Fruit fly (Drosophila melanogaster) whole organism, embryonic: ENCODE results near the gene neb.

Experiments used
- Abd-B ChIP-seq: fragments of 200-800 bp; sonication (Bioruptor generic); optimal IDR thresholded peaks from 2 replicates; lab custom pipeline; 2018; ENCODE audit warnings: missing biosample characterization, mild to moderate bottlenecking, missing genetic modification characterization, moderate library complexity
- CG10366 ChIP-seq: fragments of 200-800 bp; sonication (Bioruptor generic); IDR thresholded peaks from 2 replicates; pipeline ENCODE4 v1.3.6; 2022; ENCODE audit warnings: missing biosample characterization, missing genetic modification characterization
- CG11504 ChIP-seq: fragments of 200-800 bp; sonication (Bioruptor generic); optimal IDR thresholded peaks from 3 replicates; lab custom pipeline; 2019; ENCODE audit warnings: missing biosample characterization, mild to moderate bottlenecking, missing genetic modification characterization, moderate library complexity
- CG13287 ChIP-seq: fragments of 200-800 bp; sonication (Bioruptor generic); IDR thresholded peaks from 2 replicates; pipeline ENCODE4 v1.3.6; 2022; ENCODE audit warnings: missing biosample characterization, missing genetic modification characterization; ENCODE audit not compliant: partially characterized antibody
- CG13296 ChIP-seq: fragments of 200-800 bp; sonication (Bioruptor generic); optimal IDR thresholded peaks from 3 replicates; lab custom pipeline; 2018; ENCODE audit warnings: missing biosample characterization, mild to moderate bottlenecking, missing genetic modification characterization
- CG16863 ChIP-seq: fragments of 200-800 bp; sonication (Bioruptor generic); optimal IDR thresholded peaks from 3 replicates; lab custom pipeline; 2016; ENCODE audit warnings: missing biosample characterization, missing genetic modification characterization
- CG1792 ChIP-seq: fragments of 200-800 bp; sonication (Bioruptor generic); optimal IDR thresholded peaks from 2 replicates; lab custom pipeline; 2016; ENCODE audit warnings: missing biosample characterization, missing genetic modification characterization
- CG18011 ChIP-seq: fragments of 200-800 bp; sonication (Bioruptor generic); optimal IDR thresholded peaks from 2 replicates; lab custom pipeline; 2017; ENCODE audit warnings: missing biosample characterization, missing genetic modification characterization, mild to moderate bottlenecking, moderate library complexity, missing genotype
- CG2889 ChIP-seq: fragments of 200-800 bp; sonication (Bioruptor generic); IDR thresholded peaks from 3 replicates; pipeline ENCODE4 v1.3.6; 2022; ENCODE audit warnings: missing biosample characterization, missing genetic modification characterization
- CG31365 ChIP-seq: fragments of 200-800 bp; sonication (Bioruptor generic); optimal IDR thresholded peaks from 2 replicates; lab custom pipeline; 2018; ENCODE audit warnings: missing biosample characterization, mild to moderate bottlenecking, missing genetic modification characterization
- CG5245 ChIP-seq: fragments of 200-800 bp; sonication (Bioruptor generic); optimal IDR thresholded peaks from 3 replicates; lab custom pipeline; 2016; ENCODE audit warnings: missing biosample characterization, missing genetic modification characterization
- CG7357 ChIP-seq: fragments of 200-800 bp; sonication (Bioruptor generic); IDR thresholded peaks from 3 replicates; pipeline ENCODE4 v1.3.6; 2022; ENCODE audit warnings: missing biosample characterization, missing genetic modification characterization
- CG7963 ChIP-seq: fragments of 200-800 bp; sonication (Bioruptor generic); IDR thresholded peaks from 3 replicates; pipeline ENCODE4 v1.3.6; 2022; ENCODE audit warnings: missing biosample characterization, missing genetic modification characterization; ENCODE audit not compliant: partially characterized antibody
- CG7987 ChIP-seq: fragments of 200-800 bp; sonication (Bioruptor generic); optimal IDR thresholded peaks from 2 replicates; lab custom pipeline; 2018; ENCODE audit warnings: missing biosample characterization, mild to moderate bottlenecking, missing genetic modification characterization, moderate library complexity
- CG8290 ChIP-seq, 3 experiments: fragments of 200-800 bp; sonication (Bioruptor generic); optimal IDR thresholded peaks; 2 replicates each; lab custom pipeline; 2016 to 2019; ENCODE audit warnings: missing biosample characterization in 3 of 3, missing genetic modification characterization in 3 of 3, mild to moderate bottlenecking in 2 of 3, moderate library complexity in 1 of 3
- CG8478 ChIP-seq: fragments of >200 bp; optimal IDR thresholded peaks from 2 replicates; lab custom pipeline; 2018
- HLHmδ ChIP-seq: fragments of 200-800 bp; sonication (Bioruptor generic); optimal IDR thresholded peaks from 2 replicates; lab custom pipeline; 2018; ENCODE audit warnings: missing biosample characterization, mild to moderate bottlenecking, missing genetic modification characterization, moderate library complexity
- HmgZ ChIP-seq: fragments of 200-800 bp; sonication (Bioruptor generic); optimal IDR thresholded peaks from 2 replicates; lab custom pipeline; 2018; ENCODE audit warnings: missing biosample characterization, mild to moderate bottlenecking, missing genetic modification characterization
- Mrtf ChIP-seq: fragments of 200-800 bp; sonication (Bioruptor generic); IDR thresholded peaks from 3 replicates; pipeline ENCODE4 v1.3.6; 2022; ENCODE audit warnings: missing biosample characterization, missing genetic modification characterization
- Neu2 ChIP-seq: fragments of 200-800 bp; sonication (Bioruptor generic); optimal IDR thresholded peaks from 3 replicates; lab custom pipeline; 2016; ENCODE audit warnings: missing biosample characterization, missing genetic modification characterization, borderline replicate concordance
- Side ChIP-seq: fragments of 200-800 bp; sonication (Bioruptor generic); optimal IDR thresholded peaks from 2 replicates; lab custom pipeline; 2016; ENCODE audit warnings: missing biosample characterization, missing genetic modification characterization
- Sin3A ChIP-seq: fragments of >200 bp; optimal IDR thresholded peaks from 2 replicates; lab custom pipeline; 2018
- Sox100B ChIP-seq: fragments of 200-800 bp; sonication (Bioruptor generic); optimal IDR thresholded peaks from 3 replicates; lab custom pipeline; 2018; ENCODE audit warnings: missing biosample characterization, mild to moderate bottlenecking, missing genetic modification characterization
- Ssrp ChIP-seq: fragments of 200-800 bp; sonication (Bioruptor generic); optimal IDR thresholded peaks from 2 replicates; lab custom pipeline; 2018; ENCODE audit warnings: missing biosample characterization, mild to moderate bottlenecking, missing genetic modification characterization, moderate library complexity
- Tbp ChIP-seq: fragments of >200 bp; optimal IDR thresholded peaks from 2 replicates; lab custom pipeline; 2018; ENCODE audit warnings: missing biosample characterization, missing genetic modification characterization
- Xbp1 ChIP-seq: fragments of 200-800 bp; sonication (Bioruptor generic); optimal IDR thresholded peaks from 3 replicates; lab custom pipeline; 2016; ENCODE audit warnings: missing biosample characterization, mild to moderate bottlenecking, missing genetic modification characterization
- ab ChIP-seq: fragments of 200-800 bp; sonication (Bioruptor generic); optimal IDR thresholded peaks from 2 replicates; lab custom pipeline; 2016; ENCODE audit warnings: missing biosample characterization, missing genetic modification characterization
- ase ChIP-seq: fragments of 200-800 bp; sonication (Bioruptor generic); IDR thresholded peaks from 3 replicates; pipeline ENCODE4 v1.3.6; 2022; ENCODE audit warnings: missing biosample characterization, missing genetic modification characterization
- az2 ChIP-seq: fragments of 200-800 bp; sonication (Bioruptor generic); optimal IDR thresholded peaks from 3 replicates; lab custom pipeline; 2016; ENCODE audit warnings: missing biosample characterization, missing genetic modification characterization
- btn ChIP-seq: fragments of 200-800 bp; sonication (Bioruptor generic); optimal IDR thresholded peaks from 2 replicates; lab custom pipeline; 2016; ENCODE audit warnings: missing biosample characterization, missing genetic modification characterization
- chinmo ChIP-seq: fragments of 200-800 bp; sonication (Bioruptor generic); IDR thresholded peaks from 4 replicates; pipeline ENCODE4 v1.3.6; 2022; ENCODE audit warnings: missing biosample characterization, missing genetic modification characterization; ENCODE audit not compliant: partially characterized antibody
- corto ChIP-seq: fragments of 200-800 bp; sonication (Bioruptor generic); optimal IDR thresholded peaks from 2 replicates; lab custom pipeline; 2016; ENCODE audit warnings: missing biosample characterization, mild to moderate bottlenecking, missing genetic modification characterization, moderate library complexity
- dmrt99B ChIP-seq: fragments of 200-800 bp; sonication (Bioruptor generic); optimal IDR thresholded peaks from 2 replicates; lab custom pipeline; 2018; ENCODE audit warnings: missing biosample characterization, mild to moderate bottlenecking, missing genetic modification characterization, moderate library complexity
- gcm2 ChIP-seq: fragments of 200-800 bp; sonication (Bioruptor generic); optimal IDR thresholded peaks from 2 replicates; lab custom pipeline; 2016; ENCODE audit warnings: missing biosample characterization, missing genetic modification characterization
- hbn ChIP-seq: fragments of 200-800 bp; sonication (Bioruptor generic); IDR thresholded peaks from 2 replicates; pipeline ENCODE4 v1.3.6; 2022; ENCODE audit warnings: missing biosample characterization, missing genetic modification characterization; ENCODE audit not compliant: partially characterized antibody
- jumu ChIP-seq: fragments of 200-800 bp; sonication (Bioruptor generic); optimal IDR thresholded peaks from 3 replicates; lab custom pipeline; 2016; ENCODE audit warnings: missing biosample characterization, missing genetic modification characterization
- lab ChIP-seq: fragments of 200-800 bp; sonication (Bioruptor generic); optimal IDR thresholded peaks from 3 replicates; lab custom pipeline; 2017; ENCODE audit warnings: missing biosample characterization, missing genetic modification characterization, mild to moderate bottlenecking, moderate library complexity, missing genetic modification reagents
- lbe ChIP-seq: fragments of 200-800 bp; sonication (Bioruptor generic); optimal IDR thresholded peaks from 2 replicates; lab custom pipeline; 2016; ENCODE audit warnings: missing biosample characterization, mild to moderate bottlenecking, missing genetic modification characterization
- mirr ChIP-seq: fragments of 200-800 bp; sonication (Bioruptor generic); optimal IDR thresholded peaks from 3 replicates; lab custom pipeline; 2018; ENCODE audit warnings: missing biosample characterization, mild to moderate bottlenecking, missing genetic modification characterization
- nau ChIP-seq: fragments of 200-800 bp; sonication (Bioruptor generic); optimal IDR thresholded peaks from 3 replicates; lab custom pipeline; 2017; ENCODE audit warnings: missing biosample characterization, mild to moderate bottlenecking, missing genetic modification characterization, missing genetic modification reagents
- nerfin-2 ChIP-seq: fragments of 200-800 bp; sonication (Bioruptor generic); IDR thresholded peaks from 2 replicates; pipeline ENCODE4 v1.3.6; 2022; ENCODE audit warnings: missing biosample characterization, missing genetic modification characterization; ENCODE audit not compliant: partially characterized antibody
- nmo ChIP-seq: fragments of 200-800 bp; sonication (Bioruptor generic); optimal IDR thresholded peaks from 2 replicates; lab custom pipeline; 2018; ENCODE audit warnings: missing biosample characterization, mild to moderate bottlenecking, missing genetic modification characterization, moderate library complexity
- pzg ChIP-seq: fragments of 200-800 bp; sonication (Bioruptor generic); optimal IDR thresholded peaks from 3 replicates; lab custom pipeline; 2018; ENCODE audit warnings: missing biosample characterization, mild to moderate bottlenecking, missing genetic modification characterization, moderate library complexity
- run ChIP-seq: fragments of 200-800 bp; sonication (Bioruptor generic); optimal IDR thresholded peaks from 3 replicates; lab custom pipeline; 2018; ENCODE audit warnings: missing biosample characterization, mild to moderate bottlenecking, missing genetic modification characterization
- seq ChIP-seq: fragments of 200-800 bp; sonication (Bioruptor generic); IDR thresholded peaks from 2 replicates; pipeline ENCODE4 v1.3.6; 2022; ENCODE audit warnings: missing biosample characterization, missing genetic modification characterization
- so ChIP-seq: fragments of 200-800 bp; sonication (Bioruptor generic); IDR thresholded peaks from 3 replicates; pipeline ENCODE4 v1.3.6; 2022; ENCODE audit warnings: missing biosample characterization, missing genetic modification characterization
- tin ChIP-seq: fragments of 200-800 bp; sonication (Bioruptor generic); optimal IDR thresholded peaks from 3 replicates; lab custom pipeline; 2016; ENCODE audit warnings: missing biosample characterization, missing genetic modification characterization
- tna ChIP-seq: fragments of 200-800 bp; sonication (Bioruptor generic); IDR thresholded peaks from 2 replicates; pipeline ENCODE4 v1.3.6; 2022; ENCODE audit warnings: missing biosample characterization, missing genetic modification characterization; ENCODE audit not compliant: partially characterized antibody
- zfh1 ChIP-seq: fragments of 200-800 bp; sonication (Bioruptor generic); IDR thresholded peaks from 3 replicates; pipeline ENCODE4 v1.3.6; 2022; ENCODE audit warnings: missing biosample characterization, missing genetic modification characterization
- zfh2 ChIP-seq: fragments of 200-800 bp; sonication (Bioruptor generic); optimal IDR thresholded peaks from 2 replicates; lab custom pipeline; 2016; ENCODE audit warnings: missing biosample characterization, missing genetic modification characterization

neb gene

dm6 chr2L:20061018-20061657 lies 14.4 kb upstream of the neb start, which contains the start of the genes barr and lok (continued):
- no peak for TF ChIP-seq nerfin-2
- no peak for TF ChIP-seq CG8478 (lab: Kevin White, UChicago)
- TF ChIP-seq ase (GFP tag; lab: Robert Waterston, UW): no peak
- TF ChIP-seq CG7987 (GFP tag; lab: Kevin White, UChicago): no peak
- no peak for TF ChIP-seq mirr (GFP tag; lab: Kevin White, UChicago)
- TF ChIP-seq gcm2: no peak
- no peak for TF ChIP-seq seq (GFP tag; lab: Robert Waterston, UW)
- no peak for TF ChIP-seq HLHmδ
- 0 out of 3 replicates have a peak, but pooled peaks have one; percentile 36 for TF ChIP-seq CG7357
- no peak for TF ChIP-seq corto
- peak; percentile 2 for TF ChIP-seq Side (GFP tag; lab: Kevin White, UChicago)
- no peak for TF ChIP-seq CG1792 (GFP tag; lab: Kevin White, UChicago)
- TF ChIP-seq Abd-B: peak; percentile 71
- TF ChIP-seq run (tag; lab: Kevin White, UChicago): no peak
- peak; percentile 68 for TF ChIP-seq CG11504
- TF ChIP-seq nmo (GFP tag; lab: Kevin White, UChicago): peak; percentile 76
- TF ChIP-seq dmrt99B (tag; lab: Kevin White, UChicago): no peak
- TF ChIP-seq zfh1 (GFP tag; lab: Robert Waterston, UW): peak; percentile 28; the same call in 1 of the 3 replicates
- TF ChIP-seq az2 (GFP tag; lab: Kevin White, UChicago): peak; percentile 59
- no peak for TF ChIP-seq CG31365 (tag; lab: Kevin White, UChicago)
- TF ChIP-seq ab: no peak
- peak; percentile 63 for TF ChIP-seq jumu
- TF ChIP-seq lab (GFP tag; lab: Kevin White, UChicago): no peak
- TF ChIP-seq lbe (GFP tag; lab: Kevin White, UChicago): no peak
- no peak for TF ChIP-seq CG10366
- no peak for TF ChIP-seq CG2889 (GFP tag; lab: Robert Waterston, UW)
- TF ChIP-seq tna (GFP tag; lab: Robert Waterston, UW): no peak
- no peak for TF ChIP-seq chinmo
- TF ChIP-seq tin (GFP tag; lab: Kevin White, UChicago): peak; percentile 53
- TF ChIP-seq CG7963: no peak
- peak; percentile 6 for TF ChIP-seq CG5245 (GFP tag; lab: Kevin White, UChicago)
- no peak for TF ChIP-seq so (GFP tag; lab: Robert Waterston, UW)
- no peak for TF ChIP-seq HmgZ
- TF ChIP-seq Xbp1 (GFP tag; lab: Kevin White, UChicago): peak; percentile 63
- peak; percentile 42 for TF ChIP-seq CG16863 (GFP tag; lab: Kevin White, UChicago)
- peak; percentile 76 for TF ChIP-seq Sin3A (lab: Kevin White, UChicago)
- no peak for TF ChIP-seq hbn (GFP tag; lab: Robert Waterston, UW)
- TF ChIP-seq Mrtf (GFP tag; lab: Robert Waterston, UW): no peak
- no peak for TF ChIP-seq CG13296 (GFP tag; lab: Kevin White, UChicago)
- TF ChIP-seq Neu2 (GFP tag; lab: Kevin White, UChicago): peak; percentile 1
- TF ChIP-seq Ssrp: peak; percentile 49
- no peak for TF ChIP-seq nau (GFP tag; lab: Kevin White, UChicago)
- TF ChIP-seq CG13287 (GFP tag; lab: Robert Waterston, UW): no peak
- peak; percentile 57 for TF ChIP-seq CG8290 (GFP tag; optimal IDR thresholded peaks at IDR 0.05; lab: Kevin White, UChicago)
- TF ChIP-seq CG8290 (tag; optimal IDR thresholded peaks at IDR 0.05; lab: Kevin White, UChicago): peak in 1 of 2 experiments; percentile 33
- TF ChIP-seq CG18011 (GFP tag; lab: Kevin White, UChicago): peak; percentile 15
- TF ChIP-seq btn: no peak
- no peak for TF ChIP-seq Tbp (GFP tag; lab: Kevin White, UChicago)
- peak; percentile 19 for TF ChIP-seq pzg (GFP tag; lab: Kevin White, UChicago)
- TF ChIP-seq zfh2 (GFP tag; lab: Kevin White, UChicago): peak; percentile 67
- no peak for TF ChIP-seq Sox100B (GFP tag; lab: Kevin White, UChicago)
